Worm (Caenorhabditis elegans) whole organism, L1 larva: Measurements from ENCODE around the gene sulp-7.

Experiments used
- C16A3.4 ChIP-seq: fragments of 150-350 bp; optimal IDR thresholded peaks from 2 replicates; lab custom pipeline; 2014; ENCODE audit warnings: missing biosample characterization, missing genetic modification characterization
- F16B12.6 ChIP-seq: fragments of 150-350 bp; optimal IDR thresholded peaks from 2 replicates; lab custom pipeline; 2014; ENCODE audit warnings: missing biosample characterization, missing genetic modification characterization
- aha-1 ChIP-seq: fragments of 150-350 bp; optimal IDR thresholded peaks from 2 replicates; lab custom pipeline; 2014; ENCODE audit warnings: missing biosample characterization, missing genetic modification characterization
- alr-1 ChIP-seq: fragments of 200-800 bp; sonication (Bioruptor generic); optimal IDR thresholded peaks from 2 replicates; lab custom pipeline; 2018; ENCODE audit warnings: borderline replicate concordance, mild to moderate bottlenecking, missing genetic modification characterization, missing compliant biosample characterization
- ama-1 ChIP-seq: fragments of 150-350 bp; optimal IDR thresholded peaks from 2 replicates; lab custom pipeline; 2014
- blmp-1 ChIP-seq: fragments of 150-350 bp; optimal IDR thresholded peaks from 2 replicates; lab custom pipeline; 2014; ENCODE audit warnings: missing biosample characterization, missing genetic modification characterization
- ceh-82 ChIP-seq, 3 experiments: fragments of 150-350 bp in 1 of 3; sonication (generic microtip) in 2 of 3; optimal IDR thresholded peaks; 2 replicates each; lab custom pipeline; 2014 to 2017; ENCODE audit warnings: missing biosample characterization in 3 of 3, missing genetic modification characterization in 3 of 3
- ces-1 ChIP-seq: fragments of 150-350 bp; optimal IDR thresholded peaks from 2 replicates; lab custom pipeline; 2014; ENCODE audit warnings: missing biosample characterization, missing genetic modification reagents, missing genetic modification characterization
- dpl-1 ChIP-seq, 3 experiments: fragments of 150-350 bp in 2 of 3; sonication (generic microtip) in 1 of 3; optimal IDR thresholded peaks; 2 replicates each; lab custom pipeline; 2014 to 2017; ENCODE audit warnings: missing biosample characterization in 3 of 3, missing genetic modification characterization in 3 of 3, missing genetic modification reagents in 3 of 3
- dsc-1 ChIP-seq: sonication (generic microtip); optimal IDR thresholded peaks from 2 replicates; lab custom pipeline; 2016; ENCODE audit warnings: mild to moderate bottlenecking, missing genetic modification characterization, missing compliant biosample characterization
- efl-1 ChIP-seq, 4 experiments: fragments of 150-350 bp; optimal IDR thresholded peaks in 3 of 4; peaks in 1 of 4; 1 replicate in 1 of 4; 2 replicates in 3 of 4; lab custom pipeline; 2014; ENCODE audit warnings: missing biosample characterization in 2 of 4, missing genetic modification characterization in 2 of 4, missing genetic modification reagents in 2 of 4
- egl-13 ChIP-seq: sonication (generic microtip); optimal IDR thresholded peaks from 2 replicates; lab custom pipeline; 2016; ENCODE audit warnings: missing genotype, missing genetic modification reagents, missing genetic modification characterization, missing compliant biosample characterization
- ets-5 ChIP-seq: fragments of 200-800 bp; sonication (Bioruptor generic); IDR thresholded peaks from 2 replicates; pipeline ENCODE4 v1.3.6; 2022; ENCODE audit warnings: missing genetic modification characterization, missing compliant biosample characterization
- fkh-10 ChIP-seq: sonication (generic microtip); optimal IDR thresholded peaks from 2 replicates; lab custom pipeline; 2017; ENCODE audit warnings: missing biosample characterization, missing genetic modification reagents, missing genetic modification characterization
- fkh-8 ChIP-seq: sonication (generic microtip); optimal IDR thresholded peaks from 2 replicates; lab custom pipeline; 2016; ENCODE audit warnings: mild to moderate bottlenecking, missing genetic modification characterization, missing compliant biosample characterization
- fos-1 ChIP-seq: fragments of 150-350 bp; optimal IDR thresholded peaks from 2 replicates; lab custom pipeline; 2014; ENCODE audit warnings: missing biosample characterization, missing genetic modification characterization
- hlh-17 ChIP-seq: fragments of 200-800 bp; sonication (Bioruptor generic); optimal IDR thresholded peaks from 2 replicates; lab custom pipeline; 2018; ENCODE audit warnings: missing genetic modification characterization, mild to moderate bottlenecking, missing compliant biosample characterization, moderate library complexity, borderline replicate concordance
- hlh-4 ChIP-seq: sonication (generic microtip); optimal IDR thresholded peaks from 2 replicates; lab custom pipeline; 2016; ENCODE audit warnings: mild to moderate bottlenecking, missing genetic modification characterization, missing compliant biosample characterization
- hpl-2 ChIP-seq: fragments of 150-350 bp; optimal IDR thresholded peaks from 2 replicates; lab custom pipeline; 2014; ENCODE audit warnings: missing biosample characterization, missing genetic modification reagents, missing genetic modification characterization
- isw-1 ChIP-seq: fragments of 200-800 bp; sonication (Bioruptor generic); IDR thresholded peaks from 2 replicates; pipeline ENCODE4 v1.3.6; 2022; ENCODE audit warnings: missing genetic modification characterization, missing compliant biosample characterization
- jun-1 ChIP-seq: fragments of 150-350 bp; optimal IDR thresholded peaks from 2 replicates; lab custom pipeline; 2014; ENCODE audit warnings: missing biosample characterization, missing genetic modification reagents, missing genetic modification characterization
- lin-14 ChIP-seq: fragments of 200-800 bp; sonication (Bioruptor generic); optimal IDR thresholded peaks from 2 replicates; lab custom pipeline; 2018; ENCODE audit warnings: mild to moderate bottlenecking, missing genetic modification characterization, moderate library complexity, missing compliant biosample characterization
- lin-35 ChIP-seq, 2 experiments: fragments of 150-350 bp; optimal IDR thresholded peaks; 2 replicates each; lab custom pipeline; 2014; ENCODE audit warnings: missing biosample characterization in 2 of 2, missing genetic modification characterization in 2 of 2, missing genetic modification reagents in 2 of 2
- lsy-2 ChIP-seq, 2 experiments: fragments of 150-350 bp; optimal IDR thresholded peaks; 2 replicates each; lab custom pipeline; 2014; ENCODE audit warnings: missing biosample characterization in 2 of 2, missing genetic modification characterization in 2 of 2
- mab-9 ChIP-seq: fragments of 200-800 bp; sonication (Bioruptor generic); IDR thresholded peaks from 2 replicates; pipeline ENCODE4 v1.3.6; 2022; ENCODE audit warnings: missing genetic modification reagents, missing genetic modification characterization, missing compliant biosample characterization
- mdl-1 ChIP-seq, 2 experiments: fragments of 150-350 bp; optimal IDR thresholded peaks; 2 replicates each; lab custom pipeline; 2014 to 2017; ENCODE audit warnings: missing biosample characterization in 2 of 2, missing genetic modification characterization in 2 of 2, inconsistent platforms in 1 of 2
- nhr-11 ChIP-seq: fragments of 150-350 bp; optimal IDR thresholded peaks from 2 replicates; lab custom pipeline; 2014; ENCODE audit warnings: missing biosample characterization, missing genetic modification characterization
- nhr-20 ChIP-seq: sonication (generic microtip); optimal IDR thresholded peaks from 2 replicates; lab custom pipeline; 2016; ENCODE audit warnings: mild to moderate bottlenecking, missing genetic modification characterization, missing compliant biosample characterization
- nhr-237 ChIP-seq: fragments of 150-350 bp; optimal IDR thresholded peaks from 2 replicates; lab custom pipeline; 2014; ENCODE audit warnings: missing biosample characterization, missing genetic modification characterization
- nhr-76 ChIP-seq: sonication (generic microtip); optimal IDR thresholded peaks from 2 replicates; lab custom pipeline; 2017; ENCODE audit warnings: missing biosample characterization, missing genetic modification characterization
- nhr-77 ChIP-seq: fragments of 150-350 bp; optimal IDR thresholded peaks from 2 replicates; lab custom pipeline; 2014; ENCODE audit warnings: missing biosample characterization, missing genetic modification characterization
- pax-3 ChIP-seq: fragments of 200-800 bp; sonication (Bioruptor generic); optimal IDR thresholded peaks from 2 replicates; lab custom pipeline; 2018; ENCODE audit warnings: mild to moderate bottlenecking, missing genetic modification characterization, moderate library complexity, missing compliant biosample characterization
- snu-23 ChIP-seq: sonication (generic microtip); optimal IDR thresholded peaks from 2 replicates; lab custom pipeline; 2016; ENCODE audit warnings: missing genetic modification characterization, missing compliant biosample characterization
- sox-4 ChIP-seq: sonication (generic microtip); optimal IDR thresholded peaks from 2 replicates; lab custom pipeline; 2016; ENCODE audit warnings: missing genetic modification characterization, missing compliant biosample characterization
- sup-37 ChIP-seq: fragments of 200-800 bp; sonication (Bioruptor generic); optimal IDR thresholded peaks from 2 replicates; lab custom pipeline; 2018; ENCODE audit warnings: mild to moderate bottlenecking, missing genetic modification characterization, missing compliant biosample characterization
- swsn-7 ChIP-seq: sonication (generic microtip); optimal IDR thresholded peaks from 2 replicates; lab custom pipeline; 2016; ENCODE audit warnings: missing genetic modification characterization, missing compliant biosample characterization
- tbx-2 ChIP-seq: sonication (generic microtip); optimal IDR thresholded peaks from 2 replicates; lab custom pipeline; 2016; ENCODE audit warnings: missing genetic modification characterization, missing compliant biosample characterization
- unc-130 ChIP-seq: fragments of 150-350 bp; optimal IDR thresholded peaks from 2 replicates; lab custom pipeline; 2017; ENCODE audit warnings: missing biosample characterization, missing genetic modification characterization, inconsistent platforms
- unc-98 ChIP-seq: fragments of 200-800 bp; sonication (Bioruptor generic); IDR thresholded peaks from 2 replicates; pipeline ENCODE4 v1.3.6; 2022; ENCODE audit warnings: missing genetic modification characterization, missing compliant biosample characterization
- vab-15 ChIP-seq: sonication (generic microtip); optimal IDR thresholded peaks from 2 replicates; lab custom pipeline; 2017; ENCODE audit warnings: missing genotype, mild to moderate bottlenecking, missing genetic modification characterization, missing compliant biosample characterization
- xbp-1 ChIP-seq: sonication (generic microtip); optimal IDR thresholded peaks from 2 replicates; lab custom pipeline; 2016; ENCODE audit warnings: missing genetic modification characterization, missing compliant biosample characterization
- zag-1 ChIP-seq: fragments of 150-350 bp; optimal IDR thresholded peaks from 2 replicates; lab custom pipeline; 2014; ENCODE audit warnings: missing biosample characterization, missing genetic modification characterization
- ztf-11 ChIP-seq, 2 experiments: sonication (generic microtip); optimal IDR thresholded peaks; 2 replicates each; lab custom pipeline; 2016 to 2017; ENCODE audit warnings: missing genetic modification characterization in 2 of 2, missing biosample characterization in 1 of 2, missing compliant biosample characterization in 1 of 2

sulp-7 gene

ce11 chrX:11067256-11067655, 13.2 kb upstream of the sulp-7 start:
- TF ChIP-seq blmp-1 (tag; lab: Kevin White, UChicago) (peak; percentile 98), C16A3.4 (no peak)

ce11 chrX:11068334-11068733, 12.1 kb upstream of the sulp-7 start, which contains the start of gene apt-9:
Gene apt-9, plus strand, starts transcription at chrX:11068527.
- TF ChIP-seq ceh-82 (tag; optimal IDR thresholded peaks at IDR 0.05; lab: Kevin White, UChicago) (peak in 1 of 3 experiments; percentile 51), fkh-8 (peak; percentile 55), lin-14 (GFP tag; lab: Kevin White, UChicago) (peak; percentile 82), xbp-1 (no peak), fkh-10 (GFP tag; lab: Kevin White, UChicago) (peak; percentile 56), tbx-2 (tag; lab: Kevin White, UChicago) (no peak), ama-1 (no peak), lsy-2 (tag; optimal IDR thresholded peaks at IDR 0.05; lab: Kevin White, UChicago) (no peak), dsc-1 (no peak), swsn-7 (peak; percentile 1)
- TF ChIP-seq, all 84 proteins: peak for 5

DNA sequence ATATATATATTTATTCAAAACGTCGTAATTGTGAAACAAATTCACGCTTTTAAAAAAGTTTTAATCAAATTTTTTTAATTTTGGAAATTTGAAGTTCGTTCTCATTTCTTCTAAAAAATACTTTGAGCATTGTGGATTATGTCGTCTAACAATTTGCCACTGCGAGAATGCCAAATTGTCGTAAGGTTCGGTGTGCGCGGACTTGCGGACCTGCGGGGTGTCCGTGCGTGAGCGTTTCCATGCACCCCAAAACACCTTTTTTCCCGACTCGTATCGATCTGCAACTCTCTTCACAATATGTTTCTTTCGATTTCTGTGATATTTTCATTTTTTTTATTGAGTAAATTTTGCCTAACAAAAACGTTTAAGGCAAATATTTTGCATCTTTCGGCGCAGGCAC, 7.8 kb upstream of the sulp-7 start:
- no peak for TF ChIP-seq nhr-20 (tag; lab: Kevin White, UChicago)
- TF ChIP-seq snu-23 (GFP tag; lab: Kevin White, UChicago), result no peak
- TF ChIP-seq hlh-4 (tag; lab: Kevin White, UChicago), result no peak
- TF ChIP-seq aha-1, result no peak
- no peak for TF ChIP-seq unc-130
- no peak for TF ChIP-seq ces-1
- peak in 1 of 2 experiments; percentile 2 for TF ChIP-seq lsy-2 (tag; optimal IDR thresholded peaks at IDR 0.05; lab: Kevin White, UChicago)
- no peak for TF ChIP-seq vab-15
- TF ChIP-seq fkh-10 (GFP tag; lab: Kevin White, UChicago), result no peak
- TF ChIP-seq ets-5 (GFP tag; lab: Robert Waterston, UW), result no peak
- TF ChIP-seq ztf-11 (tag; optimal IDR thresholded peaks at IDR 0.05; lab: Kevin White, UChicago), result no peak
- peak; percentile 77 for TF ChIP-seq F16B12.6
- TF ChIP-seq efl-1 (optimal IDR thresholded peaks at IDR 0.05; lab: Kevin White, UChicago), result no peak
- TF ChIP-seq efl-1 (GFP tag; optimal IDR thresholded peaks at IDR 0.05 in 1 of 2; lab: Kevin White, UChicago), result peak in 1 of 2 experiments; percentile 59

ce11 chrX:11073358-11073757, 7.1 kb upstream of the sulp-7 start, which contains the start of gene W04G3.5:
Gene W04G3.5, plus strand, starts transcription at chrX:11073658.
- no peak for TF ChIP-seq lsy-2 (tag; optimal IDR thresholded peaks at IDR 0.05; lab: Kevin White, UChicago)
- TF ChIP-seq nhr-237 (tag; lab: Kevin White, UChicago), result no peak
- TF ChIP-seq ces-1, result no peak
- TF ChIP-seq efl-1 (optimal IDR thresholded peaks at IDR 0.05; lab: Kevin White, UChicago), result no peak
- TF ChIP-seq efl-1 (GFP tag; optimal IDR thresholded peaks at IDR 0.05 in 1 of 2; lab: Kevin White, UChicago), result no peak
- no peak for TF ChIP-seq alr-1
- no peak for TF ChIP-seq zag-1 (tag; lab: Kevin White, UChicago)
- no peak for TF ChIP-seq isw-1
- TF ChIP-seq ceh-82 (tag; optimal IDR thresholded peaks at IDR 0.05; lab: Kevin White, UChicago), result no peak
- no peak for TF ChIP-seq mab-9 (GFP tag; lab: Robert Waterston, UW)
- no peak for TF ChIP-seq dpl-1 (GFP tag; optimal IDR thresholded peaks at IDR 0.05; lab: Kevin White, UChicago)
- TF ChIP-seq pax-3, result no peak
- TF ChIP-seq, all 84 proteins: peak for 0

- TF ChIP-seq nhr-77 (no peak), lsy-2 (tag; optimal IDR thresholded peaks at IDR 0.05; lab: Kevin White, UChicago) (no peak), vab-15 (no peak), fos-1 (tag; lab: Kevin White, UChicago) (no peak), hlh-17 (GFP tag; lab: Kevin White, UChicago) (no peak), mdl-1 (tag; optimal IDR thresholded peaks at IDR 0.05; lab: Kevin White, UChicago) (no peak), lin-35 (GFP tag; optimal IDR thresholded peaks at IDR 0.05; lab: Kevin White, UChicago) (no peak), dpl-1 (GFP tag; optimal IDR thresholded peaks at IDR 0.05; lab: Kevin White, UChicago) (no peak), sox-4 (no peak), pax-3 (no peak), sup-37 (GFP tag; lab: Kevin White, UChicago) (no peak), ama-1 (no peak), unc-98 (no peak), nhr-11 (tag; lab: Kevin White, UChicago) (no peak), jun-1 (tag; lab: Kevin White, UChicago) (no peak), hpl-2 (GFP tag; lab: Kevin White, UChicago) (no peak), nhr-76 (tag; lab: Kevin White, UChicago) (no peak), egl-13 (no peak)
Observed at ce11 chrX:11076491-11076890, 4.0 kb upstream of the sulp-7 start, which contains the start of gene W04G3.12. Gene W04G3.12, minus strand, starts transcription at chrX:11076801.
